Worm (Caenorhabditis elegans) whole organism, midembryonic: ENCODE data around the gene Y50D7A.13.

Experiments used
- flt-1 ChIP-seq: fragments of 200-800 bp; sonication (Bioruptor generic); IDR thresholded peaks from 2 replicates; pipeline ENCODE4 v1.3.6; 2022; ENCODE audit warnings: missing genetic modification characterization, missing compliant biosample characterization
- klf-2 ChIP-seq: fragments of 200-800 bp; sonication (Bioruptor generic); conservative IDR thresholded peaks from 2 replicates; pipeline ENCODE4 v1.3.6; 2022; ENCODE audit warnings: missing genetic modification reagents, missing genetic modification characterization, missing compliant biosample characterization
- med-1 ChIP-seq: sonication (generic microtip); optimal IDR thresholded peaks from 2 replicates; lab custom pipeline; 2017; ENCODE audit warnings: missing genetic modification characterization, mild to moderate bottlenecking, missing compliant biosample characterization, antibody characterized with exemption, missing genetic modification reagents; ENCODE audit not compliant: insufficient read depth
- ref-1 ChIP-seq: fragments of 200-800 bp; sonication (Bioruptor generic); conservative IDR thresholded peaks from 2 replicates; pipeline ENCODE4 v1.3.6; 2022; ENCODE audit warnings: missing genetic modification reagents, missing genetic modification characterization, missing compliant biosample characterization
- tab-1 ChIP-seq: fragments of 200-800 bp; sonication (Bioruptor generic); IDR thresholded peaks from 2 replicates; pipeline ENCODE4 v1.3.6; 2022; ENCODE audit warnings: missing genetic modification characterization, missing compliant biosample characterization

- TF ChIP-seq med-1 (GFP tag; lab: Kevin White, UChicago), result no peak
- no peak for TF ChIP-seq flt-1 (GFP tag; lab: Robert Waterston, UW)
- no peak for TF ChIP-seq tab-1 (GFP tag; lab: Robert Waterston, UW)
- no peak for TF ChIP-seq klf-2 (GFP tag; lab: Robert Waterston, UW)
- no peak for TF ChIP-seq ref-1 (GFP tag; lab: Robert Waterston, UW)
These were observed 11.9 kb downstream of the Y50D7A.13 start for ce11 chrIII:282506-282905.
